Worm (Caenorhabditis elegans) whole organism, L3 larva: ENCODE results near the gene srh-146.

Experiments used
- ZK546.5 ChIP-seq: sonication (generic microtip); optimal IDR thresholded peaks from 2 replicates; lab custom pipeline; 2017; ENCODE audit warnings: missing biosample characterization, missing genetic modification characterization
- ama-1 ChIP-seq: fragments of 150-350 bp; optimal IDR thresholded peaks from 2 replicates; lab custom pipeline; 2018
- ceh-28 ChIP-seq: fragments of 150-350 bp; optimal IDR thresholded peaks from 2 replicates; lab custom pipeline; 2014; ENCODE audit warnings: missing biosample characterization, missing genetic modification reagents, missing genetic modification characterization
- eor-1 ChIP-seq, 2 experiments: fragments of 150-350 bp; optimal IDR thresholded peaks; 2 replicates each; lab custom pipeline; 2014 to 2018; ENCODE audit warnings: missing biosample characterization in 2 of 2, missing genetic modification characterization in 2 of 2
- fos-1 ChIP-seq: fragments of 150-350 bp; optimal IDR thresholded peaks from 2 replicates; lab custom pipeline; 2014; ENCODE audit warnings: missing biosample characterization, missing genetic modification characterization
- mdl-1 ChIP-seq: fragments of 150-350 bp; optimal IDR thresholded peaks from 2 replicates; lab custom pipeline; 2014; ENCODE audit warnings: missing biosample characterization, missing genetic modification characterization
- mml-1 ChIP-seq: fragments of 150-350 bp; sonication (generic microtip); optimal IDR thresholded peaks from 3 replicates; lab custom pipeline; 2014; ENCODE audit warnings: missing biosample characterization, missing genetic modification characterization
- nfya-1 ChIP-seq: sonication (generic microtip); optimal IDR thresholded peaks from 2 replicates; lab custom pipeline; 2017; ENCODE audit warnings: missing genetic modification characterization, mild to moderate bottlenecking, missing compliant biosample characterization, antibody characterized with exemption, moderate library complexity; ENCODE audit not compliant: insufficient read depth
- nhr-11 ChIP-seq: fragments of 150-350 bp; optimal IDR thresholded peaks from 2 replicates; lab custom pipeline; 2014; ENCODE audit warnings: missing biosample characterization, missing genetic modification characterization
- nhr-12 ChIP-seq: fragments of 150-350 bp; optimal IDR thresholded peaks from 2 replicates; lab custom pipeline; 2014; ENCODE audit warnings: missing biosample characterization, missing genetic modification characterization
- pha-4 ChIP-seq: fragments of 150-350 bp; optimal IDR thresholded peaks from 2 replicates; lab custom pipeline; 2014; ENCODE audit warnings: missing biosample characterization, missing genetic modification reagents, missing genetic modification characterization
- zag-1 ChIP-seq: fragments of 150-350 bp; optimal IDR thresholded peaks from 2 replicates; lab custom pipeline; 2014; ENCODE audit warnings: missing biosample characterization, missing genetic modification characterization

- TF ChIP-seq mml-1 (tag; lab: Kevin White, UChicago) (no peak), zag-1 (tag; lab: Kevin White, UChicago) (no peak), nhr-12 (no peak), ceh-28 (no peak), mdl-1 (tag; lab: Kevin White, UChicago) (no peak), ama-1 (lab: Kevin White, UChicago) (no peak), nfya-1 (tag; lab: Kevin White, UChicago) (no peak), fos-1 (tag; lab: Kevin White, UChicago) (no peak), ZK546.5 (tag; lab: Kevin White, UChicago) (no peak), nhr-11 (no peak), pha-4 (no peak), eor-1 (tag; optimal IDR thresholded peaks at IDR 0.05; lab: Kevin White, UChicago) (no peak)
These were observed 42.1 kb upstream of the srh-146 start for ce11 chrV:2871754-2872504.
